Fruit fly (Drosophila melanogaster) whole organism, pupa: ENCODE results near the gene al.

Experiments used
- CG10348 ChIP-seq: fragments of 200-800 bp; sonication (Bioruptor generic); IDR thresholded peaks from 2 replicates; pipeline ENCODE4 v1.3.6; 2022; ENCODE audit warnings: missing biosample characterization, missing genetic modification characterization
- CG13204 ChIP-seq: fragments of 200-800 bp; sonication (Bioruptor generic); optimal IDR thresholded peaks from 2 replicates; lab custom pipeline; 2018; ENCODE audit warnings: missing biosample characterization, mild to moderate bottlenecking, missing genetic modification characterization, moderate library complexity
- CG17806 ChIP-seq: fragments of 200-800 bp; sonication (Bioruptor generic); optimal IDR thresholded peaks from 2 replicates; lab custom pipeline; 2018; ENCODE audit warnings: missing biosample characterization, mild to moderate bottlenecking, missing genetic modification characterization, moderate library complexity
- CG8301 ChIP-seq: fragments of 200-800 bp; sonication (Bioruptor generic); optimal IDR thresholded peaks from 2 replicates; lab custom pipeline; 2018; ENCODE audit warnings: missing biosample characterization, mild to moderate bottlenecking, missing genetic modification characterization
- D1 ChIP-seq: fragments of 200-800 bp; sonication (Bioruptor generic); optimal IDR thresholded peaks from 2 replicates; lab custom pipeline; 2018; ENCODE audit warnings: missing biosample characterization, mild to moderate bottlenecking, missing genetic modification characterization, moderate library complexity
- EcR ChIP-seq: fragments of 200-800 bp; sonication (Bioruptor generic); optimal IDR thresholded peaks from 3 replicates; lab custom pipeline; 2019; ENCODE audit warnings: missing biosample characterization, missing genetic modification characterization, mild to moderate bottlenecking, moderate library complexity, missing genetic modification reagents
- Ets98B ChIP-seq: fragments of 200-800 bp; sonication (Bioruptor generic); IDR thresholded peaks from 2 replicates; pipeline ENCODE4 v1.3.6; 2022; ENCODE audit warnings: missing biosample characterization, missing genetic modification characterization
- Pif1A ChIP-seq: fragments of 200-800 bp; sonication (Bioruptor generic); optimal IDR thresholded peaks from 3 replicates; lab custom pipeline; 2016; ENCODE audit warnings: missing biosample characterization, missing genetic modification characterization
- Snoo ChIP-seq: fragments of 200-800 bp; sonication (Bioruptor generic); optimal IDR thresholded peaks from 3 replicates; lab custom pipeline; 2017; ENCODE audit warnings: missing biosample characterization, mild to moderate bottlenecking, missing genetic modification characterization, inconsistent platforms
- gl ChIP-seq: fragments of 200-800 bp; sonication (Bioruptor generic); optimal IDR thresholded peaks from 2 replicates; lab custom pipeline; 2018; ENCODE audit warnings: missing biosample characterization, mild to moderate bottlenecking, missing genetic modification characterization
- rn ChIP-seq: fragments of 200-800 bp; sonication (Bioruptor generic); IDR thresholded peaks from 2 replicates; pipeline ENCODE4 v1.3.6; 2022; ENCODE audit warnings: missing biosample characterization, missing genetic modification characterization

- TF ChIP-seq CG13204 (GFP tag; lab: Kevin White, UChicago): no peak
- no peak for TF ChIP-seq EcR
- no peak for TF ChIP-seq CG10348 (GFP tag; lab: Robert Waterston, UW)
- no peak for TF ChIP-seq Ets98B (GFP tag; lab: Robert Waterston, UW)
- TF ChIP-seq gl (tag; lab: Kevin White, UChicago): no peak
- no peak for TF ChIP-seq rn (GFP tag; lab: Robert Waterston, UW)
- TF ChIP-seq Snoo (tag; lab: Kevin White, UChicago): no peak
- TF ChIP-seq D1 (tag; lab: Kevin White, UChicago): no peak
- no peak for TF ChIP-seq CG17806 (tag; lab: Kevin White, UChicago)
- TF ChIP-seq CG8301 (tag; lab: Kevin White, UChicago): no peak
- TF ChIP-seq Pif1A: no peak
Observed at dm6 chr2L:346781-347180, 31.1 kb upstream of the al start.
